Fruit fly (Drosophila melanogaster) Kc167 (cell line): ENCODE data around the gene Scox.

Experiments
- h ChIP-seq: fragments of >200 bp; optimal IDR thresholded peaks from 3 replicates; lab custom pipeline; 2018; ENCODE audit warnings: missing external identifiers
- psq ChIP-seq: fragments of >200 bp; optimal IDR thresholded peaks from 2 replicates; lab custom pipeline; 2017; ENCODE audit warnings: missing external identifiers

DNA sequence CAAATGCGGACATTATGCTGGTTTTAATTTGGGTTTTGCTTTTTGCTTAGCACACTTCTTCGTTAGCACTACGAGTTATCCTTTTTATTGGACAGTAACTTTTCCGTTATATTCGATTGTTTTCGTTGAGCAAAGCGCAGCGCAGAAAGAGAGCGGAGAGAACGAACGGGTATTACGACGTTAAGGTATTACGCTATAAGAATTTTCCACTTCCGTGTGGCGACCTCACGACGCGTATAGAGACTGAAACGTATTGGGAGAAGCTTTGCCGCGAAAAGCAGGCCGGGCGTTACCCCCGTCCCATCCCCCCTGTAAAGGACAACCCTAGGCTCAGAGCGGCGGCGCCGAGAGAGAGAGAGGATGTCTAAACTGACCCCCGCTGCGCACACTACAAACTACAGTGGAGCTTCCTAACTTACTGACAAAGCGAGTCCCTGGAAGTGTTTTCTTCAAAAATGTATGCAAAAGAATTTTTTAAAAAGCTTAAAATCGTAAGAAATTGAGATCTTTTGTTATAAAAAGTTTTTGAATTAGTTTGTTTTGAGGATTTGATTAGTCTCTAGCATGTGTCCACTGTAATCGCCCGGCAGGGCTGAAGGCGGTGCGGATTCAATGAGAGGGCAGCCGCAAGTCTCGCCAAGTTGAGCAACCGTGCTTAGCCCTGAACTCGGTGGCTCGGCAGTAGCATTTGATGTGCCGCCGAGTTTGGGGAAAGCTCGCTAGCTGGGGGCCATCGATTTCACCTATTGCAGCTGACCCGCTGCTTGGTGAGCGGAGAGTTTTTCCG is 36.1 kb upstream of the Scox start:
- TF ChIP-seq h = no peak
- TF ChIP-seq psq (lab: Kevin White, UChicago) = no peak
